Fruit fly (Drosophila melanogaster) whole organism, prepupa: ENCODE measurements around the gene Elo68alpha.

Experiments
- CG8119 ChIP-seq: fragments of 200-800 bp; sonication (Bioruptor generic); IDR thresholded peaks from 3 replicates; pipeline ENCODE4 v1.3.6; 2022; ENCODE audit warnings: missing biosample characterization, missing genetic modification characterization
- CG8319 ChIP-seq: fragments of 200-800 bp; sonication (Bioruptor generic); optimal IDR thresholded peaks from 3 replicates; lab custom pipeline; 2016; ENCODE audit warnings: missing biosample characterization, missing genetic modification characterization
- cyc ChIP-seq: fragments of 200-800 bp; sonication (Bioruptor generic); optimal IDR thresholded peaks from 3 replicates; lab custom pipeline; 2016; ENCODE audit warnings: missing biosample characterization, missing genetic modification characterization
- pdm3 ChIP-seq: fragments of 200-800 bp; sonication (Bioruptor generic); optimal IDR thresholded peaks from 3 replicates; lab custom pipeline; 2016; ENCODE audit warnings: missing biosample characterization, missing genetic modification characterization
- spab ChIP-seq: fragments of 200-800 bp; sonication (Bioruptor generic); optimal IDR thresholded peaks from 2 replicates; lab custom pipeline; 2017; ENCODE audit warnings: missing biosample characterization, mild to moderate bottlenecking, missing genetic modification characterization, missing genetic modification reagents

DNA sequence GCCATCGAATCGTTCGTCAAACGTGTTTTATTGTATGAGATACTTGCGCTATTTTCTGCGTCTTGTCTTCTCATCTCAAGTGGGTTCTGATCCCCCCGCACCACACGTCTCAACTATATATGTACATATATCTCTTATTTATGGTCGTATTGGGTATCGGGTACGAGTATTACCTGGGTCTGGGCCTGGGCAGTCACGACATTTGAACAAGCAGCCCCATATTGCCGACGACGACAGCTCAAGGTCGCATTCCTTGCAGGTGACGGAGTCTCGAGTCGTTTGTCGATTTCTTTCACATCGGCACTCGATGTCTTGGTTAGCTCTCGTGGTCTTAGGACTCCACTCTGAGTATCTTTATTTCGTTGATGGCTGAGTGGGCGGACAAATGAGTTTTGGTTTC is 42.2 kb upstream of the Elo68alpha start:
- TF ChIP-seq pdm3 (no peak), cyc (no peak), CG8119 (GFP tag; lab: Robert Waterston, UW) (no peak), spab (GFP tag; lab: Kevin White, UChicago) (no peak), CG8319 (GFP tag; lab: Kevin White, UChicago) (no peak)
